Fruit fly (Drosophila melanogaster) whole organism, embryonic: ENCODE measurements around the gene RpL32.

Source experiments
- Ada2b ChIP-seq: fragments of 200-800 bp; sonication (Bioruptor generic); IDR thresholded peaks from 2 replicates; pipeline ENCODE4 v1.3.6; 2022; ENCODE audit warnings: missing biosample characterization, missing genetic modification characterization
- Adf1 ChIP-seq: fragments of 200-800 bp; sonication (Bioruptor generic); IDR thresholded peaks from 2 replicates; pipeline ENCODE4 v1.3.6; 2022; ENCODE audit warnings: missing biosample characterization, missing genetic modification characterization
- Atf3 ChIP-seq: fragments of 200-800 bp; sonication (Bioruptor generic); optimal IDR thresholded peaks from 3 replicates; lab custom pipeline; 2016; ENCODE audit warnings: missing biosample characterization, missing genetic modification characterization
- CG10366 ChIP-seq: fragments of 200-800 bp; sonication (Bioruptor generic); IDR thresholded peaks from 2 replicates; pipeline ENCODE4 v1.3.6; 2022; ENCODE audit warnings: missing biosample characterization, missing genetic modification characterization
- CG12769 ChIP-seq: fragments of 200-800 bp; sonication (Bioruptor generic); optimal IDR thresholded peaks from 2 replicates; lab custom pipeline; 2019; ENCODE audit warnings: missing biosample characterization, mild to moderate bottlenecking, missing genetic modification characterization, moderate library complexity
- CG13287 ChIP-seq: fragments of 200-800 bp; sonication (Bioruptor generic); IDR thresholded peaks from 2 replicates; pipeline ENCODE4 v1.3.6; 2022; ENCODE audit warnings: missing biosample characterization, missing genetic modification characterization; ENCODE audit not compliant: partially characterized antibody
- CG1529 ChIP-seq: fragments of 200-800 bp; sonication (Bioruptor generic); optimal IDR thresholded peaks from 3 replicates; lab custom pipeline; 2018; ENCODE audit warnings: missing biosample characterization, missing genetic modification characterization
- CG16815 ChIP-seq: fragments of 200-800 bp; sonication (Bioruptor generic); optimal IDR thresholded peaks from 3 replicates; lab custom pipeline; 2017; ENCODE audit warnings: missing biosample characterization, mild to moderate bottlenecking, missing genetic modification characterization
- CG17829 ChIP-seq: fragments of 200-800 bp; optimal IDR thresholded peaks from 2 replicates; lab custom pipeline; 2019; ENCODE audit warnings: missing biosample characterization, mild to moderate bottlenecking, missing genetic modification characterization, moderate library complexity
- CG2120 ChIP-seq: fragments of 200-800 bp; sonication (Bioruptor generic); optimal IDR thresholded peaks from 3 replicates; lab custom pipeline; 2016; ENCODE audit warnings: missing biosample characterization, missing genetic modification characterization
- CG2889 ChIP-seq: fragments of 200-800 bp; sonication (Bioruptor generic); IDR thresholded peaks from 3 replicates; pipeline ENCODE4 v1.3.6; 2022; ENCODE audit warnings: missing biosample characterization, missing genetic modification characterization
- CG30403 ChIP-seq: fragments of 200-800 bp; sonication (Bioruptor generic); optimal IDR thresholded peaks from 3 replicates; lab custom pipeline; 2016; ENCODE audit warnings: missing biosample characterization, missing genetic modification characterization
- CG31365 ChIP-seq: fragments of 200-800 bp; sonication (Bioruptor generic); optimal IDR thresholded peaks from 2 replicates; lab custom pipeline; 2018; ENCODE audit warnings: missing biosample characterization, mild to moderate bottlenecking, missing genetic modification characterization
- CG33213 ChIP-seq: fragments of 200-800 bp; sonication (Bioruptor generic); optimal IDR thresholded peaks from 3 replicates; lab custom pipeline; 2016; ENCODE audit warnings: missing biosample characterization, missing genetic modification characterization
- CG34224 ChIP-seq: fragments of 200-800 bp; sonication (Bioruptor generic); IDR thresholded peaks from 3 replicates; pipeline ENCODE4 v1.3.6; 2022; ENCODE audit warnings: missing biosample characterization, missing genetic modification characterization; ENCODE audit not compliant: partially characterized antibody
- CG4360 ChIP-seq: fragments of 200-800 bp; sonication (Bioruptor generic); IDR thresholded peaks from 2 replicates; pipeline ENCODE4 v1.3.6; 2022; ENCODE audit warnings: missing biosample characterization, missing genetic modification characterization
- CG4404 ChIP-seq: fragments of 200-800 bp; sonication (Bioruptor generic); IDR thresholded peaks from 2 replicates; pipeline ENCODE4 v1.3.6; 2022; ENCODE audit warnings: missing biosample characterization, missing genetic modification characterization
- CG4730 ChIP-seq: fragments of 200-800 bp; sonication (Bioruptor generic); IDR thresholded peaks from 2 replicates; pipeline ENCODE4 v1.3.6; 2022; ENCODE audit warnings: missing biosample characterization, missing genetic modification characterization
- CG6765 ChIP-seq: fragments of 200-800 bp; sonication (Bioruptor generic); optimal IDR thresholded peaks from 3 replicates; lab custom pipeline; 2017; ENCODE audit warnings: missing biosample characterization, mild to moderate bottlenecking, missing genetic modification characterization
- CG6791 ChIP-seq: fragments of 200-800 bp; sonication (Bioruptor generic); IDR thresholded peaks from 3 replicates; pipeline ENCODE4 v1.3.6; 2022; ENCODE audit warnings: missing biosample characterization, missing genetic modification characterization; ENCODE audit not compliant: partially characterized antibody
- D19B ChIP-seq: fragments of 200-800 bp; sonication (Bioruptor generic); optimal IDR thresholded peaks from 2 replicates; lab custom pipeline; 2017; ENCODE audit warnings: missing biosample characterization, mild to moderate bottlenecking, missing genetic modification characterization
- Dad ChIP-seq: fragments of 200-800 bp; sonication (Bioruptor generic); optimal IDR thresholded peaks from 3 replicates; lab custom pipeline; 2016; ENCODE audit warnings: missing biosample characterization, missing genetic modification characterization
- ERR ChIP-seq: fragments of 200-800 bp; sonication (Bioruptor generic); optimal IDR thresholded peaks from 2 replicates; lab custom pipeline; 2016; ENCODE audit warnings: missing biosample characterization, missing genetic modification characterization
- Hmr ChIP-seq: fragments of 200-800 bp; sonication (Bioruptor generic); optimal IDR thresholded peaks from 3 replicates; lab custom pipeline; 2017; ENCODE audit warnings: mild to moderate bottlenecking, missing biosample characterization, missing genetic modification reagents, missing genetic modification characterization
- Kr ChIP-seq: fragments of 200-800 bp; sonication (Bioruptor generic); optimal IDR thresholded peaks from 2 replicates; lab custom pipeline; 2017; ENCODE audit warnings: missing biosample characterization, mild to moderate bottlenecking, missing genetic modification characterization
- NFAT ChIP-seq: fragments of 200-800 bp; sonication (Bioruptor generic); IDR thresholded peaks from 2 replicates; pipeline ENCODE4 v1.3.6; 2022; ENCODE audit warnings: missing biosample characterization, missing genetic modification characterization
- NfI ChIP-seq: fragments of 200-800 bp; sonication (Bioruptor generic); optimal IDR thresholded peaks from 3 replicates; lab custom pipeline; 2018; ENCODE audit warnings: missing biosample characterization, mild to moderate bottlenecking, missing genetic modification characterization, moderate library complexity
- Poxn ChIP-seq: fragments of 200-800 bp; sonication (Bioruptor generic); IDR thresholded peaks from 2 replicates; pipeline ENCODE4 v1.3.6; 2022; ENCODE audit warnings: missing biosample characterization, missing genetic modification characterization
- Rfx ChIP-seq: fragments of 200-800 bp; sonication (Bioruptor generic); IDR thresholded peaks from 2 replicates; pipeline ENCODE4 v1.3.6; 2022; ENCODE audit warnings: missing biosample characterization, missing genetic modification characterization
- Six4 ChIP-seq: fragments of 200-800 bp; sonication (Bioruptor generic); optimal IDR thresholded peaks from 2 replicates; lab custom pipeline; 2016; ENCODE audit warnings: missing biosample characterization, missing genetic modification characterization
- ap ChIP-seq: fragments of 200-800 bp; sonication (Bioruptor generic); IDR thresholded peaks from 2 replicates; pipeline ENCODE4 v1.3.6; 2022; ENCODE audit warnings: missing biosample characterization, missing genetic modification characterization
- bab2 ChIP-seq: fragments of 200-800 bp; sonication (Bioruptor generic); optimal IDR thresholded peaks from 2 replicates; lab custom pipeline; 2016; ENCODE audit warnings: missing biosample characterization, missing genetic modification characterization
- bcd ChIP-seq: fragments of 200-800 bp; sonication (Bioruptor generic); optimal IDR thresholded peaks from 2 replicates; lab custom pipeline; 2017; ENCODE audit warnings: missing biosample characterization, mild to moderate bottlenecking, missing genetic modification characterization
- cg ChIP-seq: fragments of 200-800 bp; sonication (Bioruptor generic); optimal IDR thresholded peaks from 3 replicates; lab custom pipeline; 2019; ENCODE audit warnings: missing biosample characterization, mild to moderate bottlenecking, missing genetic modification characterization, moderate library complexity
- chinmo ChIP-seq: fragments of 200-800 bp; sonication (Bioruptor generic); IDR thresholded peaks from 4 replicates; pipeline ENCODE4 v1.3.6; 2022; ENCODE audit warnings: missing biosample characterization, missing genetic modification characterization; ENCODE audit not compliant: partially characterized antibody
- dm ChIP-seq: fragments of 200-800 bp; sonication (Bioruptor generic); optimal IDR thresholded peaks from 3 replicates; lab custom pipeline; 2016; ENCODE audit warnings: missing biosample characterization, missing genetic modification characterization
- eve ChIP-seq, 2 experiments: fragments of >200 bp; optimal IDR thresholded peaks; 2 replicates each; lab custom pipeline; 2017; ENCODE audit warnings: missing biosample characterization in 2 of 2, missing genetic modification characterization in 2 of 2
- h ChIP-seq: fragments of >200 bp; optimal IDR thresholded peaks from 2 replicates; lab custom pipeline; 2017
- hth ChIP-seq: fragments of >200 bp; optimal IDR thresholded peaks from 2 replicates; lab custom pipeline; 2017; ENCODE audit warnings: inconsistent platforms
- nau ChIP-seq: fragments of 200-800 bp; sonication (Bioruptor generic); optimal IDR thresholded peaks from 3 replicates; lab custom pipeline; 2017; ENCODE audit warnings: missing biosample characterization, mild to moderate bottlenecking, missing genetic modification characterization, missing genetic modification reagents
- nmo ChIP-seq: fragments of 200-800 bp; sonication (Bioruptor generic); optimal IDR thresholded peaks from 2 replicates; lab custom pipeline; 2018; ENCODE audit warnings: missing biosample characterization, mild to moderate bottlenecking, missing genetic modification characterization, moderate library complexity
- odd ChIP-seq: fragments of 200-800 bp; sonication (Bioruptor generic); optimal IDR thresholded peaks from 2 replicates; lab custom pipeline; 2017; ENCODE audit warnings: missing biosample characterization, mild to moderate bottlenecking, missing genetic modification characterization
- pb ChIP-seq: fragments of 200-800 bp; sonication (Bioruptor generic); optimal IDR thresholded peaks from 3 replicates; lab custom pipeline; 2016; ENCODE audit warnings: missing biosample characterization, missing genetic modification characterization
- pfk ChIP-seq: fragments of 200-800 bp; sonication (Bioruptor generic); optimal IDR thresholded peaks from 2 replicates; lab custom pipeline; 2018; ENCODE audit warnings: missing biosample characterization, mild to moderate bottlenecking, missing genetic modification characterization, moderate library complexity
- phol ChIP-seq: fragments of 200-800 bp; sonication (Bioruptor generic); optimal IDR thresholded peaks from 3 replicates; lab custom pipeline; 2018; ENCODE audit warnings: missing biosample characterization, mild to moderate bottlenecking, missing genetic modification characterization, moderate library complexity
- slbo ChIP-seq: fragments of 200-800 bp; sonication (Bioruptor generic); IDR thresholded peaks from 2 replicates; pipeline ENCODE4 v1.3.6; 2022; ENCODE audit warnings: missing biosample characterization, missing genetic modification characterization
- sna ChIP-seq: fragments of 200-800 bp; sonication (Bioruptor generic); IDR thresholded peaks from 2 replicates; pipeline ENCODE4 v1.3.6; 2022; ENCODE audit warnings: missing biosample characterization, missing genetic modification characterization; ENCODE audit not compliant: partially characterized antibody
- sr ChIP-seq: fragments of 200-800 bp; sonication (Bioruptor generic); IDR thresholded peaks from 3 replicates; pipeline ENCODE4 v1.3.6; 2022; ENCODE audit warnings: missing biosample characterization, missing genetic modification characterization
- tio ChIP-seq: fragments of 200-800 bp; sonication (Bioruptor generic); optimal IDR thresholded peaks from 2 replicates; lab custom pipeline; 2017; ENCODE audit warnings: missing biosample characterization, missing genetic modification characterization, inconsistent platforms
- z ChIP-seq: fragments of 200-800 bp; sonication (Bioruptor generic); IDR thresholded peaks from 3 replicates; pipeline ENCODE4 v1.3.6; 2022; ENCODE audit warnings: missing biosample characterization, missing genetic modification characterization

Gene RpL32

DNA sequence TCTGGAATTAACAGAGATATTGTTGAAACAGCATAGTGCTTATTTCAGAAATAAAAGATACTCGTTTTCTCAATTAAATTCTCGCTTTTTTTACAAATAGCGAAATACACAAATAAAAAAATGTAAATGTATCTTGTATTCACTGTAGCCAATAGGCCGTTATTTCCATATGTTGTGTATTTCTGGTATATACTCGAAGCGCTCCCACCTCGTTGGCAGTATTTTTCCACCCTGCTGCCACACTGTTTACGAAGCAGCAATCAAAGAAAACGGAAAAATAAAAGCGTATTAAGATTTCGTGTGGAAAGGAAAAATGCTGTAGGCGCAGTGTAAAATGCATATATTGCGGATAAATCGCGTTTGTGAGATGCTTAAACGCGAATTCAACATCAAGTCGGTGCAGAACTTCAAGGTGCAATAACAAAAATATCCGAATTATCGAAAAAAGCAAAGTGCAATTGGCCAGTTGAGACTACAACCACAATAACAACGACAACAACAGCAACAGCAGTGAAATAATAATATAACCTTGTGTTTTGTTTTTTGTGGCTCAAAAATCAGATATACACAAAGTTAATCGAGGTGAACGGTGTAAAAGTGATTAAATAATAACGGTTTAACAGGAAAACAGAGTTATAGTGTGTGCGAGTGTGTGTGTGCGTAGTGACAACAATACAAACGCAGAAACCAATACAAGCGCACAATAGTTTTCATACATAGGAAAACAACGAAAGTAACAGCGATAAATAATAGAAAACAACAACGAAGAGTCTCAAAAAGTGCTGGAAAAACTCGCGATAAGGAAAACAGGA lies 12.3 kb upstream of the RpL32 start, which contains the start of gene sima (continued):
- peak; percentile 37 for TF ChIP-seq CG30403
- TF ChIP-seq nau (GFP tag; lab: Kevin White, UChicago) = no peak
- TF ChIP-seq Atf3 (GFP tag; lab: Kevin White, UChicago) = no peak
- TF ChIP-seq nmo (GFP tag; lab: Kevin White, UChicago) = peak; percentile 51
- no peak for TF ChIP-seq NFAT (GFP tag; lab: Robert Waterston, UW)
- TF ChIP-seq CG4360 = no peak; the same call in 1 of the 2 replicates
- TF ChIP-seq chinmo (GFP tag; lab: Robert Waterston, UW) = peak; percentile 87; the same call in 2 of the 4 replicates
- TF ChIP-seq tio (GFP tag; lab: Kevin White, UChicago) = no peak
- TF ChIP-seq CG2120 (GFP tag; lab: Kevin White, UChicago) = peak; percentile 65
- TF ChIP-seq CG13287 (GFP tag; lab: Robert Waterston, UW) = peak; percentile 25; the same call in 1 of the 2 replicates
- TF ChIP-seq CG6791 (GFP tag; lab: Robert Waterston, UW) = 0 out of 3 replicates have a peak, but pooled peaks have one; percentile 31
- TF ChIP-seq pb (GFP tag; lab: Kevin White, UChicago) = no peak
- TF ChIP-seq NfI (GFP tag; lab: Kevin White, UChicago) = no peak
- no peak for TF ChIP-seq ap (GFP tag; lab: Robert Waterston, UW)
- TF ChIP-seq CG34224 (GFP tag; lab: Robert Waterston, UW) = no peak
- no peak for TF ChIP-seq z
- TF ChIP-seq Ada2b = peak; percentile 59
- peak; percentile 39 for TF ChIP-seq Hmr (GFP tag; lab: Kevin White, UChicago)
- peak; percentile 64 for TF ChIP-seq Rfx (GFP tag; lab: Robert Waterston, UW)
- TF ChIP-seq CG17829 (tag; lab: Kevin White, UChicago) = peak; percentile 38
- peak; percentile 14 for TF ChIP-seq Dad
- no peak for TF ChIP-seq CG16815 (GFP tag; lab: Kevin White, UChicago)
- 0 out of 2 replicates have a peak, but pooled peaks have one; percentile 31 for TF ChIP-seq CG10366
- TF ChIP-seq Adf1 = peak; percentile 24; the same call in 1 of the 2 replicates
- TF ChIP-seq sna (GFP tag; lab: Robert Waterston, UW) = no peak
- peak; percentile 15 for TF ChIP-seq bab2 (GFP tag; lab: Kevin White, UChicago)
- TF ChIP-seq phol (tag; lab: Kevin White, UChicago) = peak; percentile 37
- no peak for TF ChIP-seq Poxn (GFP tag; lab: Robert Waterston, UW)
- no peak for TF ChIP-seq h
- no peak for TF ChIP-seq hth (lab: Kevin White, UChicago)
- TF ChIP-seq CG4404 (GFP tag; lab: Robert Waterston, UW) = no peak
- TF ChIP-seq dm (GFP tag; lab: Kevin White, UChicago) = peak; percentile 32
- TF ChIP-seq pfk (GFP tag; lab: Kevin White, UChicago) = peak; percentile 9
- TF ChIP-seq CG1529 (GFP tag; lab: Kevin White, UChicago) = no peak
- peak; percentile 62 for TF ChIP-seq CG33213
- no peak for TF ChIP-seq Six4
- TF ChIP-seq CG12769 (tag; lab: Kevin White, UChicago) = peak; percentile 55
- peak; percentile 20; the same call in 1 of the 2 replicates for TF ChIP-seq CG4730 (GFP tag; lab: Robert Waterston, UW)
- no peak for TF ChIP-seq CG31365 (tag; lab: Kevin White, UChicago)
- TF ChIP-seq CG2889 = no peak
- peak; percentile 37 for TF ChIP-seq CG6765 (GFP tag; lab: Kevin White, UChicago)
- TF ChIP-seq D19B (GFP tag; lab: Kevin White, UChicago) = no peak
- no peak for TF ChIP-seq eve (GFP tag; optimal IDR thresholded peaks at IDR 0.05; lab: Kevin White, UChicago)
- TF ChIP-seq odd = no peak
- peak; percentile 88 for TF ChIP-seq cg
- TF ChIP-seq ERR (GFP tag; lab: Kevin White, UChicago) = peak; percentile 34
- TF ChIP-seq bcd (GFP tag; lab: Kevin White, UChicago) = peak; percentile 16
- peak; percentile 77 for TF ChIP-seq slbo
- TF ChIP-seq Kr (GFP tag; lab: Kevin White, UChicago) = no peak
- TF ChIP-seq sr = no peak
